Worm (Caenorhabditis elegans) whole organism, young adult: ENCODE results near the gene col-128.

ENCODE experiments used
- B0019.2 ChIP-seq: fragments of 200-800 bp; sonication (Bioruptor generic); conservative IDR thresholded peaks from 2 replicates; pipeline ENCODE4 v1.3.6; 2022; ENCODE audit warnings: missing genetic modification reagents, missing genetic modification characterization, missing compliant biosample characterization
- B0336.3 ChIP-seq: fragments of 200-800 bp; sonication (Bioruptor generic); IDR thresholded peaks from 2 replicates; pipeline ENCODE4 v1.3.6; 2022; ENCODE audit warnings: missing genetic modification characterization, missing compliant biosample characterization
- D2030.7 ChIP-seq: fragments of 200-800 bp; sonication (Bioruptor generic); IDR thresholded peaks from 2 replicates; pipeline ENCODE4 v1.3.6; 2022; ENCODE audit warnings: missing genetic modification reagents, missing genetic modification characterization, missing compliant biosample characterization
- F33H1.4 ChIP-seq: fragments of 200-800 bp; sonication (Bioruptor generic); IDR thresholded peaks from 2 replicates; pipeline ENCODE4 v1.3.6; 2022; ENCODE audit warnings: missing genetic modification reagents, missing genetic modification characterization, missing compliant biosample characterization
- F39B2.1 ChIP-seq: fragments of 200-800 bp; sonication (Bioruptor generic); IDR thresholded peaks from 2 replicates; pipeline ENCODE4 v1.3.6; 2022; ENCODE audit warnings: missing genetic modification reagents, missing genetic modification characterization, missing compliant biosample characterization
- F55B11.4 ChIP-seq: sonication (generic microtip); optimal IDR thresholded peaks from 2 replicates; lab custom pipeline; 2016; ENCODE audit warnings: missing compliant biosample characterization, missing genetic modification characterization, borderline replicate concordance; ENCODE audit not compliant: insufficient read depth
- F57A8.1 ChIP-seq: fragments of 200-800 bp; sonication (Bioruptor generic); optimal IDR thresholded peaks from 2 replicates; lab custom pipeline; 2018; ENCODE audit warnings: mild to moderate bottlenecking, missing genetic modification characterization, moderate library complexity, missing compliant biosample characterization
- K11D2.4 ChIP-seq: fragments of 200-800 bp; sonication (Bioruptor generic); IDR thresholded peaks from 2 replicates; pipeline ENCODE4 v1.3.6; 2022; ENCODE audit warnings: missing genetic modification reagents, missing genetic modification characterization, missing compliant biosample characterization
- T07F8.4 ChIP-seq: sonication (generic microtip); optimal IDR thresholded peaks from 2 replicates; lab custom pipeline; 2016; ENCODE audit warnings: mild to moderate bottlenecking, missing genetic modification characterization, moderate library complexity, missing compliant biosample characterization
- Y53F4B.3 ChIP-seq: fragments of 200-800 bp; sonication (Bioruptor generic); IDR thresholded peaks from 2 replicates; pipeline ENCODE4 v1.3.6; 2022; ENCODE audit warnings: missing genetic modification reagents, missing genetic modification characterization, missing compliant biosample characterization
- Y56A3A.18 ChIP-seq: fragments of 200-800 bp; sonication (Bioruptor generic); IDR thresholded peaks from 2 replicates; pipeline ENCODE4 v1.3.6; 2022; ENCODE audit warnings: missing genetic modification reagents, missing genetic modification characterization, missing compliant biosample characterization
- ama-1 ChIP-seq, 3 experiments: fragments of 150-350 bp in 1 of 3; sonication (generic microtip) in 2 of 3; optimal IDR thresholded peaks; 2 replicates each; lab custom pipeline; 2014 to 2018; ENCODE audit warnings: missing biosample characterization in 2 of 3, missing genetic modification characterization in 2 of 3, missing genetic modification reagents in 2 of 3
- attf-5 ChIP-seq: fragments of 200-800 bp; sonication (Bioruptor generic); optimal IDR thresholded peaks from 2 replicates; lab custom pipeline; 2018; ENCODE audit warnings: mild to moderate bottlenecking, missing genetic modification characterization, missing compliant biosample characterization
- attf-6 ChIP-seq: fragments of 200-800 bp; sonication (Bioruptor generic); IDR thresholded peaks from 2 replicates; pipeline ENCODE4 v1.3.6; 2022; ENCODE audit warnings: missing genetic modification reagents, missing genetic modification characterization, missing compliant biosample characterization
- bed-1 ChIP-seq: fragments of 200-800 bp; sonication (Bioruptor generic); IDR thresholded peaks from 2 replicates; pipeline ENCODE4 v1.3.6; 2022; ENCODE audit warnings: missing genetic modification reagents, missing genetic modification characterization, missing compliant biosample characterization
- ccch-3 ChIP-seq: fragments of 200-800 bp; sonication (Bioruptor generic); optimal IDR thresholded peaks from 2 replicates; lab custom pipeline; 2018; ENCODE audit warnings: mild to moderate bottlenecking, missing genetic modification characterization, missing compliant biosample characterization
- cebp-2 ChIP-seq: fragments of 200-800 bp; sonication (Bioruptor generic); IDR thresholded peaks from 2 replicates; pipeline ENCODE4 v1.3.6; 2022; ENCODE audit warnings: missing genetic modification characterization, missing compliant biosample characterization
- ceh-40 ChIP-seq: fragments of 200-800 bp; sonication (Bioruptor generic); IDR thresholded peaks from 2 replicates; pipeline ENCODE4 v1.3.6; 2022; ENCODE audit warnings: missing genetic modification characterization, missing compliant biosample characterization
- chd-7 ChIP-seq: sonication (generic microtip); optimal IDR thresholded peaks from 2 replicates; lab custom pipeline; 2016; ENCODE audit warnings: mild to moderate bottlenecking, missing genetic modification characterization, moderate library complexity, missing compliant biosample characterization
- egrh-3 ChIP-seq: fragments of 200-800 bp; sonication (Bioruptor generic); IDR thresholded peaks from 2 replicates; pipeline ENCODE4 v1.3.6; 2022; ENCODE audit warnings: missing genetic modification reagents, missing genetic modification characterization, missing compliant biosample characterization
- fkh-3 ChIP-seq: sonication (generic microtip); optimal IDR thresholded peaks from 2 replicates; lab custom pipeline; 2016; ENCODE audit warnings: mild to moderate bottlenecking, missing genetic modification characterization, missing compliant biosample characterization
- him-1 ChIP-seq: sonication (generic microtip); optimal IDR thresholded peaks from 2 replicates; lab custom pipeline; 2016; ENCODE audit warnings: missing genotype, missing genetic modification reagents, missing genetic modification characterization, missing compliant biosample characterization
- hlh-12 ChIP-seq: sonication (generic microtip); optimal IDR thresholded peaks from 2 replicates; lab custom pipeline; 2016; ENCODE audit warnings: missing genetic modification characterization, missing compliant biosample characterization
- lin-40 ChIP-seq: sonication (generic microtip); optimal IDR thresholded peaks from 2 replicates; lab custom pipeline; 2016; ENCODE audit warnings: missing genetic modification characterization, mild to moderate bottlenecking, missing compliant biosample characterization, missing genotype, missing genetic modification reagents
- lsl-1 ChIP-seq: fragments of 200-800 bp; sonication (Bioruptor generic); optimal IDR thresholded peaks from 2 replicates; lab custom pipeline; 2018; ENCODE audit warnings: mild to moderate bottlenecking, missing genetic modification characterization, moderate library complexity, missing compliant biosample characterization
- lsy-27 ChIP-seq: sonication (generic microtip); optimal IDR thresholded peaks from 2 replicates; lab custom pipeline; 2017; ENCODE audit warnings: missing genetic modification characterization, mild to moderate bottlenecking, missing compliant biosample characterization, antibody characterized with exemption, missing genotype, borderline replicate concordance; ENCODE audit not compliant: insufficient read depth
- madf-10 ChIP-seq: sonication (generic microtip); optimal IDR thresholded peaks from 2 replicates; lab custom pipeline; 2016; ENCODE audit warnings: mild to moderate bottlenecking, missing genetic modification characterization, missing compliant biosample characterization
- madf-3 ChIP-seq: fragments of 200-800 bp; sonication (Bioruptor generic); IDR thresholded peaks from 2 replicates; pipeline ENCODE4 v1.3.6; 2022; ENCODE audit warnings: missing genetic modification reagents, missing genetic modification characterization, missing compliant biosample characterization
- madf-8 ChIP-seq: fragments of 200-800 bp; sonication (Bioruptor generic); conservative IDR thresholded peaks from 2 replicates; pipeline ENCODE4 v1.3.6; 2022; ENCODE audit warnings: missing genetic modification reagents, missing genetic modification characterization, missing compliant biosample characterization
- mcd-1 ChIP-seq: fragments of 200-800 bp; sonication (Bioruptor generic); IDR thresholded peaks from 2 replicates; pipeline ENCODE4 v1.3.6; 2022; ENCODE audit warnings: missing genetic modification reagents, missing genetic modification characterization, missing compliant biosample characterization
- mes-4 ChIP-seq: sonication (generic microtip); optimal IDR thresholded peaks from 2 replicates; lab custom pipeline; 2016; ENCODE audit warnings: missing genotype, missing genetic modification characterization, missing compliant biosample characterization
- nhr-90 ChIP-seq: sonication (generic microtip); optimal IDR thresholded peaks from 2 replicates; lab custom pipeline; 2016; ENCODE audit warnings: missing genotype, mild to moderate bottlenecking, missing genetic modification characterization, missing compliant biosample characterization
- repo-1 ChIP-seq: sonication (generic microtip); optimal IDR thresholded peaks from 2 replicates; lab custom pipeline; 2017; ENCODE audit warnings: mild to moderate bottlenecking, missing genetic modification characterization, missing compliant biosample characterization
- sdz-38 ChIP-seq: sonication (generic microtip); optimal IDR thresholded peaks from 2 replicates; lab custom pipeline; 2016; ENCODE audit warnings: missing genotype, missing genetic modification characterization, missing compliant biosample characterization
- sea-2 ChIP-seq: fragments of 200-800 bp; sonication (Bioruptor generic); IDR thresholded peaks from 2 replicates; pipeline ENCODE4 v1.3.6; 2022; ENCODE audit warnings: missing genetic modification characterization, missing compliant biosample characterization
- snpc-3.4 ChIP-seq: sonication (generic microtip); optimal IDR thresholded peaks from 2 replicates; lab custom pipeline; 2017; ENCODE audit warnings: missing genetic modification characterization, mild to moderate bottlenecking, missing compliant biosample characterization, antibody characterized with exemption, moderate library complexity, missing genotype, missing genetic modification reagents
- somi-1 ChIP-seq: fragments of 200-800 bp; sonication (Bioruptor generic); optimal IDR thresholded peaks from 2 replicates; lab custom pipeline; 2018; ENCODE audit warnings: mild to moderate bottlenecking, missing genetic modification characterization, missing compliant biosample characterization
- unc-130 ChIP-seq: sonication (generic microtip); optimal IDR thresholded peaks from 2 replicates; lab custom pipeline; 2016; ENCODE audit warnings: missing genetic modification reagents, missing genetic modification characterization, missing compliant biosample characterization
- zfh-2 ChIP-seq: fragments of 200-800 bp; sonication (Bioruptor generic); conservative IDR thresholded peaks from 2 replicates; pipeline ENCODE4 v1.3.6; 2022; ENCODE audit warnings: missing genetic modification reagents, missing genetic modification characterization, missing compliant biosample characterization
- zim-3 ChIP-seq: sonication (generic microtip); optimal IDR thresholded peaks from 2 replicates; lab custom pipeline; 2017; ENCODE audit warnings: mild to moderate bottlenecking, missing genetic modification characterization, moderate library complexity, missing compliant biosample characterization

col-128 gene

DNA sequence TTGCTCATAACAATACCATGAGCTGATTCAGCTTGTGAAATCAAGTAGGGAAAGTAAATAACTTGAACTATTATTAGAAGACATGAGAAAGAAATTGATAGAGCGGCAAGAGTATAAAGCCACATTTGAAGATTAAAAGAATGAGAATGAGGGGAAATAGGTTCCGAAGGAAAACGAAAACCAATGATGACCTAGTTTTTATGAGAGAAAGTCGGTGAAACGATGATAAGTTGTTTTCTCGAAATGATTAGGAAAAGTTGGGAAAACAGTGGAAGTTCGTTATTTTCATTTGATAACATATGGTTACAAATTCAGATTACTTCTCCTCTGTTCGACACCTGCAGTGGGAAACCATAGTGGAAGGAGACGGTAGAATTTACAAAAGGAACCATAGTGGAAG lies at the start of gene col-128:
Gene col-128, minus strand, starts transcription at position 148 of the 400 bp plus-strand sequence.
- no peak for TF ChIP-seq madf-10
- no peak for TF ChIP-seq lsl-1 (GFP tag; lab: Kevin White, UChicago)
- TF ChIP-seq nhr-90 (tag; lab: Kevin White, UChicago) = no peak
- TF ChIP-seq F57A8.1 = no peak
- no peak for TF ChIP-seq K11D2.4 (GFP tag; lab: Robert Waterston, UW)
- no peak for TF ChIP-seq D2030.7 (GFP tag; lab: Robert Waterston, UW)
- no peak for TF ChIP-seq T07F8.4 (tag; lab: Kevin White, UChicago)
- TF ChIP-seq madf-8 (GFP tag; lab: Robert Waterston, UW) = no peak
- TF ChIP-seq attf-5 = no peak
- TF ChIP-seq repo-1 (tag; lab: Kevin White, UChicago) = no peak
- no peak for TF ChIP-seq B0019.2 (GFP tag; lab: Robert Waterston, UW)
- no peak for TF ChIP-seq snpc-3.4 (tag; lab: Kevin White, UChicago)
- no peak for TF ChIP-seq ama-1 (optimal IDR thresholded peaks at IDR 0.05; lab: Kevin White, UChicago)
- no peak for TF ChIP-seq ama-1 (GFP tag; optimal IDR thresholded peaks at IDR 0.05; lab: Kevin White, UChicago)
- TF ChIP-seq sdz-38 (tag; lab: Kevin White, UChicago) = no peak
- TF ChIP-seq Y53F4B.3 (GFP tag; lab: Robert Waterston, UW) = no peak
- no peak for TF ChIP-seq sea-2 (GFP tag; lab: Robert Waterston, UW)

ce11 chrIV:11599717-11600116 lies 48.0 kb upstream of the col-128 start:
- no peak for TF ChIP-seq F33H1.4 (GFP tag; lab: Robert Waterston, UW)
- no peak for TF ChIP-seq F55B11.4 (tag; lab: Kevin White, UChicago)
- no peak for TF ChIP-seq Y53F4B.3 (GFP tag; lab: Robert Waterston, UW)
- TF ChIP-seq B0019.2 (GFP tag; lab: Robert Waterston, UW) = no peak
- no peak for TF ChIP-seq mes-4 (tag; lab: Kevin White, UChicago)
- TF ChIP-seq snpc-3.4 (tag; lab: Kevin White, UChicago) = no peak
- TF ChIP-seq ccch-3 (GFP tag; lab: Kevin White, UChicago) = no peak
- TF ChIP-seq B0336.3 (GFP tag; lab: Robert Waterston, UW) = no peak
- TF ChIP-seq fkh-3 (tag; lab: Kevin White, UChicago) = no peak
- no peak for TF ChIP-seq hlh-12 (tag; lab: Kevin White, UChicago)
- no peak for TF ChIP-seq lin-40 (tag; lab: Kevin White, UChicago)
- no peak for TF ChIP-seq bed-1 (GFP tag; lab: Robert Waterston, UW)
- no peak for TF ChIP-seq zim-3 (tag; lab: Kevin White, UChicago)
- no peak for TF ChIP-seq egrh-3
- TF ChIP-seq lsy-27 (tag; lab: Kevin White, UChicago) = no peak
- TF ChIP-seq him-1 (tag; lab: Kevin White, UChicago) = no peak
- TF ChIP-seq somi-1 (GFP tag; lab: Kevin White, UChicago) = no peak
- no peak for TF ChIP-seq attf-6 (GFP tag; lab: Robert Waterston, UW)
- no peak for TF ChIP-seq madf-3 (GFP tag; lab: Robert Waterston, UW)
- TF ChIP-seq cebp-2 = no peak

- TF ChIP-seq ceh-40 (GFP tag; lab: Robert Waterston, UW) (no peak), zfh-2 (GFP tag; lab: Robert Waterston, UW) (no peak), chd-7 (tag; lab: Kevin White, UChicago) (no peak), unc-130 (GFP tag; lab: Kevin White, UChicago) (no peak), Y56A3A.18 (no peak), F39B2.1 (GFP tag; lab: Robert Waterston, UW) (no peak), mcd-1 (GFP tag; lab: Robert Waterston, UW) (no peak)
These were observed 45.3 kb upstream of the col-128 start for ce11 chrIV:11597079-11597478.
